Worm (Caenorhabditis elegans): ENCODE data around the gene F35D11.3.
A peak's percentile ranks its signal among the peaks of the same experiment; 100 is the strongest.

F35D11.3 gene

ce11 chrII:4608073-4608472 is at the start of gene F35D11.3:
Gene F35D11.3 (plus strand): TSS chrII:4608372.
- TF ChIP-seq fkh-10 (GFP tag; optimal IDR thresholded peaks at IDR 0.05) (peak; percentile 62), D1046.2 (GFP tag; IDR thresholded peaks at IDR 0.05) (no peak)

- TF ChIP-seq lim-7 (GFP tag; IDR thresholded peaks at IDR 0.05), result no peak
- TF ChIP-seq nhr-102 (tag; optimal IDR thresholded peaks at IDR 0.05), result no peak
- no peak for TF ChIP-seq duxl-1 (tag; optimal IDR thresholded peaks at IDR 0.05; ENCODE audit: poor library complexity)
- TF ChIP-seq gei-8 (GFP tag; optimal IDR thresholded peaks at IDR 0.05), result no peak
- TF ChIP-seq unc-62 (GFP tag; optimal IDR thresholded peaks at IDR 0.05 in 1 of 2), result peak in 1 of 2 experiments; percentile 97
- TF ChIP-seq unc-62 (tag; optimal IDR thresholded peaks at IDR 0.05), result no peak
- TF ChIP-seq aha-1 (tag), result peak; percentile 64
Observed at ce11 chrII:4560068-4560467, 48.1 kb upstream of the F35D11.3 start, which contains the start of gene M03A1.8. Gene M03A1.8 (plus strand): TSS chrII:4560336.

ce11 chrII:4562503-4563000 is 45.6 kb upstream of the F35D11.3 start, which contains the start of gene dao-2:
Gene dao-2 (plus strand): TSS chrII:4562950.
- TF ChIP-seq nhr-28 (tag; optimal IDR thresholded peaks at IDR 0.05) (peak; percentile 16), lin-29 (GFP tag; IDR thresholded peaks at IDR 0.05) (no peak), ama-1 (optimal IDR thresholded peaks at IDR 0.05) (no peak)

ce11 chrII:4565205-4565604 is 43.0 kb upstream of the F35D11.3 start:
- TF ChIP-seq nhr-48 (tag; optimal IDR thresholded peaks at IDR 0.05) (no peak), vab-7 (GFP tag; IDR thresholded peaks at IDR 0.05) (peak; percentile 45; the same call in 1 of the 2 replicates), dve-1 (tag; optimal IDR thresholded peaks at IDR 0.05; ENCODE audit: insufficient read depth) (peak; percentile 19), mxl-3 (GFP tag; optimal IDR thresholded peaks at IDR 0.05) (no peak), daf-12 (tag; optimal IDR thresholded peaks at IDR 0.05) (no peak), php-3 (GFP tag; IDR thresholded peaks at IDR 0.05) (0 out of 2 replicates have a peak, but pooled peaks have one; percentile 9), nhr-11 (tag; optimal IDR thresholded peaks at IDR 0.05) (no peak), arid-1 (GFP tag; conservative IDR thresholded peaks at IDR 0.05) (0 out of 2 replicates have a peak, but pooled peaks have one; percentile 12), hlh-11 (tag; optimal IDR thresholded peaks at IDR 0.05) (peak; percentile 9), madf-5 (GFP tag; IDR thresholded peaks at IDR 0.05) (no peak), lim-7 (GFP tag; IDR thresholded peaks at IDR 0.05) (peak; percentile 75), nhr-111 (GFP tag; optimal IDR thresholded peaks at IDR 0.05) (peak; percentile 56), nhr-6 (tag; optimal IDR thresholded peaks at IDR 0.05) (no peak), mes-2 (tag; optimal IDR thresholded peaks at IDR 0.05; ENCODE audit: poor library complexity, severe bottlenecking) (peak; percentile 6), egl-43 (GFP tag; IDR thresholded peaks at IDR 0.05) (peak; percentile 58; the same call in 1 of the 2 replicates), daf-19 (GFP tag; conservative IDR thresholded peaks at IDR 0.05) (0 out of 2 replicates have a peak, but pooled peaks have one; percentile 39), D1046.2 (GFP tag; IDR thresholded peaks at IDR 0.05) (peak; percentile 47; the same call in 1 of the 2 replicates), hif-1 (tag; optimal IDR thresholded peaks at IDR 0.05) (no peak), dmd-8 (GFP tag; IDR thresholded peaks at IDR 0.05) (peak; percentile 80), snpc-1.2 (GFP tag; IDR thresholded peaks at IDR 0.05) (0 out of 2 replicates have a peak, but pooled peaks have one; percentile 9), mep-1 (tag; optimal IDR thresholded peaks at IDR 0.05) (no peak), tra-1 (GFP tag; IDR thresholded peaks at IDR 0.05) (peak; percentile 37; the same call in 1 of the 2 replicates), zip-11 (GFP tag; IDR thresholded peaks at IDR 0.05) (no peak), daf-16 (GFP tag; optimal IDR thresholded peaks at IDR 0.05) (peak in 1 of 2 experiments; percentile 13), daf-16 (tag; optimal IDR thresholded peaks at IDR 0.05) (peak; percentile 15), lir-3 (tag; optimal IDR thresholded peaks at IDR 0.05) (no peak), hmg-1.1 (GFP tag; IDR thresholded peaks at IDR 0.05) (0 out of 2 replicates have a peak, but pooled peaks have one; percentile 12), F26F4.8 (GFP tag; conservative IDR thresholded peaks at IDR 0.05) (peak; percentile 65), ZK546.5 (tag; optimal IDR thresholded peaks at IDR 0.05) (no peak), nhr-42 (GFP tag; IDR thresholded peaks at IDR 0.05) (no peak), pha-4 (GFP tag; IDR thresholded peaks at IDR 0.05) (peak; percentile 57; the same call in 1 of the 2 replicates), pha-4 (tag; optimal IDR thresholded peaks at IDR 0.05) (no peak), snpc-4 (tag; optimal IDR thresholded peaks at IDR 0.05) (no peak), ces-1 (GFP tag; optimal IDR thresholded peaks at IDR 0.05) (no peak), ceh-44 (GFP tag; IDR thresholded peaks at IDR 0.05) (peak; percentile 38; the same call in 1 of the 2 replicates)
